Worm (Caenorhabditis elegans) whole organism, L4 larva: Measurements from ENCODE around the gene F57G12.2.

Experiments
- Y75B8A.6 ChIP-seq: fragments of 200-800 bp; sonication (Bioruptor generic); IDR thresholded peaks from 2 replicates; pipeline ENCODE4 v1.3.6; 2022; ENCODE audit warnings: missing genetic modification reagents, missing genetic modification characterization, missing compliant biosample characterization
- ceh-62 ChIP-seq: sonication (generic microtip); optimal IDR thresholded peaks from 2 replicates; lab custom pipeline; 2017; ENCODE audit warnings: missing biosample characterization, missing genetic modification characterization
- daf-19 ChIP-seq: fragments of 200-800 bp; sonication (Bioruptor generic); conservative IDR thresholded peaks from 2 replicates; pipeline ENCODE4 v1.3.6; 2022; ENCODE audit warnings: missing genetic modification characterization, missing compliant biosample characterization
- dmd-9 ChIP-seq: fragments of 200-800 bp; sonication (Bioruptor generic); IDR thresholded peaks from 2 replicates; pipeline ENCODE4 v1.3.6; 2022; ENCODE audit warnings: missing genetic modification reagents, missing genetic modification characterization, missing compliant biosample characterization
- lin-13 ChIP-seq: fragments of 150-350 bp; optimal IDR thresholded peaks from 2 replicates; lab custom pipeline; 2014; ENCODE audit warnings: missing biosample characterization, missing genetic modification reagents, missing genetic modification characterization
- mdl-1 ChIP-seq, 2 experiments: fragments of 150-350 bp in 1 of 2; sonication (generic microtip) in 1 of 2; optimal IDR thresholded peaks; 2 replicates each; lab custom pipeline; 2014 to 2017; ENCODE audit warnings: missing biosample characterization in 2 of 2, missing genetic modification characterization in 2 of 2
- nhr-77 ChIP-seq: fragments of 150-350 bp; optimal IDR thresholded peaks from 2 replicates; lab custom pipeline; 2014; ENCODE audit warnings: missing biosample characterization, missing genetic modification characterization
- pha-4 ChIP-seq, 2 experiments: fragments of 150-350 bp in 1 of 2; fragments of 200-800 bp in 1 of 2; sonication (Bioruptor generic) in 1 of 2; IDR thresholded peaks in 1 of 2; optimal IDR thresholded peaks in 1 of 2; 2 replicates each; pipeline versions ENCODE4 v1.3.6 to Lab custom; 2014 to 2022; ENCODE audit warnings: missing genetic modification characterization in 2 of 2, missing genetic modification reagents in 2 of 2, missing biosample characterization in 1 of 2, missing compliant biosample characterization in 1 of 2
- snpc-1.2 ChIP-seq: fragments of 200-800 bp; sonication (Bioruptor generic); IDR thresholded peaks from 2 replicates; pipeline ENCODE4 v1.3.6; 2022; ENCODE audit warnings: missing genetic modification reagents, missing genetic modification characterization, missing compliant biosample characterization
- tra-1 ChIP-seq: fragments of 200-800 bp; sonication (Bioruptor generic); IDR thresholded peaks from 2 replicates; pipeline ENCODE4 v1.3.6; 2022; ENCODE audit warnings: missing genetic modification reagents, missing genetic modification characterization, missing compliant biosample characterization
- unc-62 ChIP-seq, 3 experiments: fragments of 150-350 bp in 1 of 3; sonication (generic microtip); optimal IDR thresholded peaks in 2 of 3; peaks in 1 of 3; 1 replicate in 1 of 3; 2 replicates in 2 of 3; lab custom pipeline; 2014 to 2017; ENCODE audit warnings: missing biosample characterization in 3 of 3, missing genetic modification characterization in 3 of 3, missing genetic modification reagents in 3 of 3, missing genotype in 1 of 3

- no peak for TF ChIP-seq dmd-9 (GFP tag; lab: Robert Waterston, UW)
- TF ChIP-seq lin-13 (GFP tag; lab: Kevin White, UChicago), result no peak
- TF ChIP-seq pha-4 (GFP tag; IDR thresholded peaks at IDR 0.05; lab: Robert Waterston, UW), result no peak
- no peak for TF ChIP-seq pha-4 (tag; optimal IDR thresholded peaks at IDR 0.05; lab: Kevin White, UChicago)
- peak in 1 of 2 experiments; percentile 15 for TF ChIP-seq unc-62 (GFP tag; optimal IDR thresholded peaks at IDR 0.05 in 1 of 2; lab: Kevin White, UChicago)
- no peak for TF ChIP-seq unc-62 (tag; optimal IDR thresholded peaks at IDR 0.05; lab: Kevin White, UChicago)
- no peak for TF ChIP-seq ceh-62 (tag; lab: Kevin White, UChicago)
- no peak for TF ChIP-seq daf-19 (GFP tag; lab: Robert Waterston, UW)
- TF ChIP-seq snpc-1.2 (GFP tag; lab: Robert Waterston, UW), result no peak
- TF ChIP-seq nhr-77, result no peak
- TF ChIP-seq Y75B8A.6 (GFP tag; lab: Robert Waterston, UW), result no peak
- no peak for TF ChIP-seq tra-1 (GFP tag; lab: Robert Waterston, UW)
- no peak for TF ChIP-seq mdl-1 (tag; optimal IDR thresholded peaks at IDR 0.05; lab: Kevin White, UChicago)
Measured at ce11 chrX:12158641-12159040, 1.2 kb downstream of the F57G12.2 start.
